Worm (Caenorhabditis elegans) whole organism, L3 larva: ENCODE results near the gene dmd-9.

Experiments
- aly-2 ChIP-seq: fragments of 150-350 bp; optimal IDR thresholded peaks from 2 replicates; lab custom pipeline; 2014; ENCODE audit warnings: missing biosample characterization, missing genetic modification characterization
- ceh-9 ChIP-seq: sonication (generic microtip); optimal IDR thresholded peaks from 2 replicates; lab custom pipeline; 2018; ENCODE audit warnings: missing biosample characterization, missing genetic modification characterization
- elt-1 ChIP-seq: fragments of 150-350 bp; optimal IDR thresholded peaks from 2 replicates; lab custom pipeline; 2014; ENCODE audit warnings: missing biosample characterization, missing genetic modification characterization
- fos-1 ChIP-seq: fragments of 150-350 bp; optimal IDR thresholded peaks from 2 replicates; lab custom pipeline; 2014; ENCODE audit warnings: missing biosample characterization, missing genetic modification characterization
- jun-1 ChIP-seq: fragments of 150-350 bp; optimal IDR thresholded peaks from 2 replicates; lab custom pipeline; 2014; ENCODE audit warnings: missing biosample characterization, missing genetic modification reagents, missing genetic modification characterization
- nfya-1 ChIP-seq: sonication (generic microtip); optimal IDR thresholded peaks from 2 replicates; lab custom pipeline; 2017; ENCODE audit warnings: missing genetic modification characterization, mild to moderate bottlenecking, missing compliant biosample characterization, antibody characterized with exemption, moderate library complexity; ENCODE audit not compliant: insufficient read depth
- nhr-237 ChIP-seq: fragments of 150-350 bp; optimal IDR thresholded peaks from 2 replicates; lab custom pipeline; 2014; ENCODE audit warnings: missing biosample characterization, missing genetic modification characterization
- skn-1 ChIP-seq: fragments of 150-350 bp; optimal IDR thresholded peaks from 2 replicates; lab custom pipeline; 2014; ENCODE audit warnings: missing biosample characterization, missing genetic modification characterization
- snpc-4 ChIP-seq: fragments of 150-350 bp; optimal IDR thresholded peaks from 2 replicates; lab custom pipeline; 2014; ENCODE audit warnings: missing biosample characterization, missing genetic modification characterization
- unc-62 ChIP-seq: fragments of 150-350 bp; sonication (generic microtip); optimal IDR thresholded peaks from 4 replicates; lab custom pipeline; 2014; ENCODE audit warnings: missing biosample characterization, missing genetic modification reagents, missing genetic modification characterization
- zag-1 ChIP-seq: fragments of 150-350 bp; optimal IDR thresholded peaks from 2 replicates; lab custom pipeline; 2014; ENCODE audit warnings: missing biosample characterization, missing genetic modification characterization

DNA sequence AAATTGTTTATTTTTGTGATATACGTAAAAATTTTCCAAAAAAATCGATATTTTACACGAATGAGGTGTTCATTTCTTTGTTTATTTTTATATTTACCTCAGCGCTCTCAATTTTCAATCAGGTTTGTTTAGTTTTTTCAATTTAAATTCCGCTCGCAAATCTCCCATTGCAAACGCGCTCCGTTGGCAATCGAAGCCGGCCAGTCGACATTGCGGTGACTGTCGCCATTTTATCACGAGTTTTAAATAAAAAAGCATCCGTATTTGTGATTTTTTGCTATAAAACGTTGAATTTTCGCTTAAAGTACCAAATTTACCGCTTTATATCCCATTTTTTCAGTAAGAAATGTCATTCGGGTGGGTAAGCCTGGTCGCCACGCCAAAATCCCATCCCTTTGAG lies 40.9 kb downstream of the dmd-9 start, which contains the start of gene slmp-1:
- TF ChIP-seq aly-2 (tag; lab: Kevin White, UChicago): no peak
- TF ChIP-seq nhr-237 (tag; lab: Kevin White, UChicago): no peak
- TF ChIP-seq jun-1 (tag; lab: Kevin White, UChicago): peak; percentile 11
- TF ChIP-seq unc-62 (GFP tag; lab: Kevin White, UChicago): no peak
- TF ChIP-seq elt-1: no peak
- TF ChIP-seq ceh-9 (tag; lab: Kevin White, UChicago): no peak
- TF ChIP-seq zag-1 (tag; lab: Kevin White, UChicago): no peak
- TF ChIP-seq fos-1 (tag; lab: Kevin White, UChicago): no peak
- peak; percentile 65 for TF ChIP-seq snpc-4 (tag; lab: Kevin White, UChicago)
- TF ChIP-seq nfya-1: peak; percentile 78
- TF ChIP-seq skn-1 (tag; lab: Kevin White, UChicago): no peak
